Fruit fly (Drosophila melanogaster) Kc167 (cell line): ENCODE data around the gene Akt.

ENCODE experiments used
- Myc ChIP-seq: fragments of >200 bp; optimal IDR thresholded peaks from 2 replicates; lab custom pipeline; 2017; ENCODE audit warnings: missing external identifiers
- Sin3A ChIP-seq: fragments of >200 bp; optimal IDR thresholded peaks from 2 replicates; lab custom pipeline; 2018; ENCODE audit warnings: missing external identifiers
- h ChIP-seq: fragments of >200 bp; optimal IDR thresholded peaks from 3 replicates; lab custom pipeline; 2018; ENCODE audit warnings: missing external identifiers
- insv ChIP-seq: fragments of >200 bp; optimal IDR thresholded peaks from 3 replicates; lab custom pipeline; 2018; ENCODE audit warnings: missing external identifiers
- psq ChIP-seq: fragments of >200 bp; optimal IDR thresholded peaks from 2 replicates; lab custom pipeline; 2017; ENCODE audit warnings: missing external identifiers
- ttk ChIP-seq: sonication (Bioruptor generic); optimal IDR thresholded peaks from 2 replicates; lab custom pipeline; 2017; ENCODE audit warnings: missing external identifiers

Gene Akt

dm6 chr3R:16115861-16116260, 16.8 kb downstream of the Akt start, which contains the start of gene Sb:
Sb (plus strand) TSS chr3R:16116161.
- no peak for TF ChIP-seq h (lab: Kevin White, UChicago)
- TF ChIP-seq Sin3A (lab: Kevin White, UChicago) = no peak
- TF ChIP-seq Myc (lab: Kevin White, UChicago) = no peak
- TF ChIP-seq psq (lab: Kevin White, UChicago) = no peak
- TF ChIP-seq ttk (lab: Kevin White, UChicago) = no peak
- no peak for TF ChIP-seq insv

dm6 chr3R:16117359-16117758, 18.3 kb downstream of the Akt start:
- no peak for TF ChIP-seq Sin3A (lab: Kevin White, UChicago)
- TF ChIP-seq psq (lab: Kevin White, UChicago) = no peak
- no peak for TF ChIP-seq Myc (lab: Kevin White, UChicago)
- TF ChIP-seq h (lab: Kevin White, UChicago) = no peak
- TF ChIP-seq ttk (lab: Kevin White, UChicago) = no peak
- no peak for TF ChIP-seq insv

DNA sequence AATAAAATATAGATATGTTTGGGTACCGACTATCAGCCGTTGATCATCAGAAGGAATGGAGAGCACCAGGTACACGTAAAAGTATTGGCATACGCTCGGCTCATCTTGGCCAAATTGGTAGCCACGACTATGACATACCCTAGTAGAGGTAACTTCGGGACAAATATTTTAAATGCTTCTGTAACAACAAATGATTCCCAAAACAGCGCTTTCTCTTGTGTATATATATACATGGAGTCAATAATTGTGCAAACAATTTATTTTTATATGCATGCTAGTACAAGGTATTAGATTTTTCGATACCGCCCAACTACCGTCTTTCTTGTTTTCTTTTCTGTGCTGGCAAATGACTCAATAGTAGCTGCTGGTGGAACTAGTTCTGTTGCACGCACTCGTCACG, 20.4 kb downstream of the Akt start:
- TF ChIP-seq insv (no peak), ttk (lab: Kevin White, UChicago) (no peak), Myc (lab: Kevin White, UChicago) (no peak), psq (lab: Kevin White, UChicago) (no peak), Sin3A (lab: Kevin White, UChicago) (no peak), h (lab: Kevin White, UChicago) (no peak)

DNA sequence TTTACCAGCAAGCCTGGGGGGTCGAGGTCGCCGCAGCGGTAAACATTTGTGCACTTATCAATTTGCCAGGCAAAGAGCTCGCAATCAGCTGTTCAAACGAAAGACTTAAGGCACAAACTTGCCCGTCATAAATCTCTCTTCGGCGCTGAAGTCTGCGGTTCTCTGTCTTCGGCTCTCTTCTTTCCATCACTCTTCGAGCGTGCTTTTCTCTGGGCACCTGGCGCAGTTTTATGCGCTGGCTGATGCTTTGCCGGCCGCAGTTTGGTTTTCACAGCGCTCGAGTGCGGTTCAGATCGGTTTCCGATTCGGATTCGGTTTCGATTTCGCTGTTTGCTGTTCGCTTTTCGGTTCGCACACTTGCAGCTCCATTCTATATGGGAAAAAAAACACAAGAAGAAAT, 29.4 kb downstream of the Akt start:
- TF ChIP-seq h (lab: Kevin White, UChicago) = no peak
- no peak for TF ChIP-seq Myc (lab: Kevin White, UChicago)
- TF ChIP-seq Sin3A (lab: Kevin White, UChicago) = no peak
- no peak for TF ChIP-seq psq (lab: Kevin White, UChicago)
- no peak for TF ChIP-seq ttk (lab: Kevin White, UChicago)
- no peak for TF ChIP-seq insv

DNA sequence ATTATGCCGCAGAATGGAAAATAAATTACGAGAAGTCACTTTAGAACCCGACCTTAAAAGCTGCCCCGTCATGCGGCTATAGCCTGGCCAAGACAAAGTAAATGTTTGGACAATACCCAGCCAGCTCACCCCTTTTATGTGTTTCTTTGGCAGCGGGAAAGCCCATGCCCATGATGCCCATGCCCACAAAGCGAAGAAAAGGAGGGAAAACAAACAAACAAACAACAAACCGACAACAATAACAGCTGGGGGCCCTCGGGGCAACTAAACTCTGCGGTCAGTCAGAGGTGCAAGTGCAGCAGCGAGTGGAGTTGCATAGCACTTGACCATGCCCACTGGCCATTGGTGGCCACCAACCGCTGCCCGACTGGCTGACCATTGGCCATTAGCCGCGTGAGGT, 36.6 kb downstream of the Akt start:
- no peak for TF ChIP-seq h (lab: Kevin White, UChicago)
- TF ChIP-seq psq (lab: Kevin White, UChicago) = no peak
- TF ChIP-seq Myc (lab: Kevin White, UChicago) = no peak
- no peak for TF ChIP-seq insv
- TF ChIP-seq ttk (lab: Kevin White, UChicago) = no peak
- no peak for TF ChIP-seq Sin3A (lab: Kevin White, UChicago)

- TF ChIP-seq Sin3A (lab: Kevin White, UChicago) (no peak), h (lab: Kevin White, UChicago) (no peak), Myc (lab: Kevin White, UChicago) (no peak)
Measured at dm6 chr3R:16146632-16147453, 47.8 kb downstream of the Akt start, which contains the start of the genes Mic26-27 and CG5916. Mic26-27 (minus strand) TSS chr3R:16146855. CG5916 (plus strand) TSS chr3R:16147029.

dm6 chr3R:16148712-16149111, 49.7 kb downstream of the Akt start:
- TF ChIP-seq ttk (lab: Kevin White, UChicago) (no peak), h (lab: Kevin White, UChicago) (no peak), Myc (lab: Kevin White, UChicago) (no peak), Sin3A (lab: Kevin White, UChicago) (no peak), psq (lab: Kevin White, UChicago) (no peak), insv (no peak)

DNA sequence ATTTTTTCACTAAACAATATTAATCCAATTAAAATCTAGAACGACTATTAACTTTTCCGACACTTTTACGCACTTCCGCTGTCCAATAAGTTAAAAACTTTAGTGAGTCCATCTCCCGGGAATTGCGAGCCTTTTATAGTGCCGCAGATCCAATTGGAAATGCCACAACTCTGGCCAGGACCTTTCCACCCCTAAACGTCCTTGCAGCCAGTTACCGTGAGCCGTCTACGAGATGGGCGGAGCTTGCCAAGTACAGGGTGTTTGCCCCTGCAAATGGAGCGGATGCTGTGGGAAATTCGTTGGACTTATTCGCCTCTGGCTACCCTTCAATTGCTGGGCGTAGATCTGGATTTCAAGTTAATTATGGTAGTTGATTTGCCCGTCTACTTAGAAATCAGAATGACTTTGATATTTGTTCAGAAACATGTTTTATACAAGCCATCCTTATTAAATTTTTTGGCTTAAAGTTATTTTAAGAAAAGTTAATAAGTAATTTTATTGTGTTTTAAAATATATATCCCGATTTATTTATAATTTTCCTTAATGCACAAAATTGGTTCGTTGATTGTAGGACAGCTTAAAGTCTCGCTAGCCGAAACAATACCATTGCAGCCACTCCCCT, 52.3 kb downstream of the Akt start, which contains the start of gene Fer2:
Gene Fer2, minus strand, starts transcription at position 74 of the 622 bp plus-strand sequence.
- TF ChIP-seq insv = no peak
- no peak for TF ChIP-seq h (lab: Kevin White, UChicago)
- TF ChIP-seq psq (lab: Kevin White, UChicago) = no peak
- no peak for TF ChIP-seq ttk (lab: Kevin White, UChicago)
- TF ChIP-seq Sin3A (lab: Kevin White, UChicago) = no peak
- TF ChIP-seq Myc (lab: Kevin White, UChicago) = no peak

- TF ChIP-seq psq (lab: Kevin White, UChicago) (no peak), Myc (lab: Kevin White, UChicago) (no peak), insv (no peak), h (lab: Kevin White, UChicago) (no peak), Sin3A (lab: Kevin White, UChicago) (no peak), ttk (lab: Kevin White, UChicago) (no peak)
Measured at dm6 chr3R:16152369-16152768, 53.3 kb downstream of the Akt start.

DNA sequence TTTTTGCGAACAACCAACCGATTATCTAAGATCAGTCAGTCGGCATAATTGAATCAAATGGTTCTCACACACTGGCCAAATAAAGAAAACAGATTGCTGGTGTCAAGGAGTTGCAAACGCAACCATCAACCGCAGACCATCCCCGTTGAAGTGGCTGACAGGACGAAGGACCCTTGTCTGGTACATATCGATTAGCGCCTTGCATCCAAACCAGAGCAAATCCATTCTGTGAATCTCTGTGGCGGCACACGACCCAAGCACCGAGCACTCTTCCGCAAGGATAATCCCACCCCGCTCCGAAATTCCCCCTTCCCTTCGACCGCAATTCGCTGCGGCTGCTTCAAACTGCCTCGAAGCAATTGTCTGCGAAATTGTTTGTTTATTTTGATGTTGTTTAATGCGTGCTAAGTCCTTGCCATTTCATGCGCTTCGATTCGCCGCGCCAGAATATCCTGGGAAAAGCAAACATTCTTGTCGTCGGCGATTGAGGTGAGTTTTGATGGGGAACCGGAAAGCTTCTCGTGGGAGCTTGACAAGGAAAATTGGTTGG, 54.4 kb downstream of the Akt start:
- no peak for TF ChIP-seq insv
- TF ChIP-seq Sin3A (lab: Kevin White, UChicago) = no peak
- TF ChIP-seq ttk (lab: Kevin White, UChicago) = no peak
- TF ChIP-seq psq (lab: Kevin White, UChicago) = no peak
- no peak for TF ChIP-seq Myc (lab: Kevin White, UChicago)
- TF ChIP-seq h (lab: Kevin White, UChicago) = no peak

DNA sequence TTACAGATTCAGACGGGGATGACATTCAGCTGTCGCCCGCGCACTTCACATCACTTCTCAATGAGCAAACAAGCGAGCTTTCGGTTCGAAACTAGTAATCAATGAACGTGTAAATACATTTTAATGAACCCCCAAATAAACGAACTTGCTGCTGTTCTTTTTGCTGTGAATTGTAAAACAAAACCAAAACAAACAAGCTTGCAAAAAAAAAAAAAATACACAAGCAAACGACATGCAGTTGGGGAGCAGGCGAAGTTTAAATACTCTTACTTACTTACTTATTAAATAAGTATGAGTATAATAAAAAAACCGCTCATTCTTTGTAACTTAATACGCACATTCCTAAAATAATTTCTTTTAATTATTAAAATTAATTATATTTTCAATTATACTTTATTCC, 55.2 kb downstream of the Akt start:
- TF ChIP-seq insv (no peak), psq (lab: Kevin White, UChicago) (no peak), h (lab: Kevin White, UChicago) (no peak), ttk (lab: Kevin White, UChicago) (no peak), Myc (lab: Kevin White, UChicago) (no peak), Sin3A (lab: Kevin White, UChicago) (no peak)
